Worm (Caenorhabditis elegans) whole organism, young adult: ENCODE data around the gene vab-1.

ENCODE experiments used
- B0336.3 ChIP-seq: fragments of 200-800 bp; sonication (Bioruptor generic); IDR thresholded peaks from 2 replicates; pipeline ENCODE4 v1.3.6; 2022; ENCODE audit warnings: missing genetic modification characterization, missing compliant biosample characterization
- F10E7.11 ChIP-seq: sonication (generic microtip); optimal IDR thresholded peaks from 2 replicates; lab custom pipeline; 2017; ENCODE audit warnings: mild to moderate bottlenecking, missing genetic modification characterization, moderate library complexity, missing compliant biosample characterization
- F33H1.4 ChIP-seq: fragments of 200-800 bp; sonication (Bioruptor generic); IDR thresholded peaks from 2 replicates; pipeline ENCODE4 v1.3.6; 2022; ENCODE audit warnings: missing genetic modification reagents, missing genetic modification characterization, missing compliant biosample characterization
- F49E8.2 ChIP-seq: sonication (generic microtip); optimal IDR thresholded peaks from 3 replicates; lab custom pipeline; 2017; ENCODE audit warnings: missing genetic modification characterization, mild to moderate bottlenecking, missing compliant biosample characterization, antibody characterized with exemption, moderate library complexity; ENCODE audit not compliant: insufficient read depth
- K11D2.4 ChIP-seq: fragments of 200-800 bp; sonication (Bioruptor generic); IDR thresholded peaks from 2 replicates; pipeline ENCODE4 v1.3.6; 2022; ENCODE audit warnings: missing genetic modification reagents, missing genetic modification characterization, missing compliant biosample characterization
- T26A5.8 ChIP-seq: sonication (generic microtip); optimal IDR thresholded peaks from 2 replicates; lab custom pipeline; 2016; ENCODE audit warnings: missing genetic modification characterization, missing compliant biosample characterization
- Y53F4B.3 ChIP-seq: fragments of 200-800 bp; sonication (Bioruptor generic); IDR thresholded peaks from 2 replicates; pipeline ENCODE4 v1.3.6; 2022; ENCODE audit warnings: missing genetic modification reagents, missing genetic modification characterization, missing compliant biosample characterization
- Y53G8AR.9 ChIP-seq: fragments of 200-800 bp; sonication (Bioruptor generic); conservative IDR thresholded peaks from 2 replicates; pipeline ENCODE4 v1.3.6; 2022; ENCODE audit warnings: missing genetic modification reagents, missing genetic modification characterization, missing compliant biosample characterization
- Y56A3A.18 ChIP-seq: fragments of 200-800 bp; sonication (Bioruptor generic); IDR thresholded peaks from 2 replicates; pipeline ENCODE4 v1.3.6; 2022; ENCODE audit warnings: missing genetic modification reagents, missing genetic modification characterization, missing compliant biosample characterization
- akir-1 ChIP-seq: fragments of 200-800 bp; sonication (Bioruptor generic); optimal IDR thresholded peaks from 2 replicates; lab custom pipeline; 2018; ENCODE audit warnings: mild to moderate bottlenecking, missing genetic modification characterization, moderate library complexity, missing compliant biosample characterization
- ama-1 ChIP-seq, 3 experiments: fragments of 150-350 bp in 1 of 3; sonication (generic microtip) in 2 of 3; optimal IDR thresholded peaks; 2 replicates each; lab custom pipeline; 2014 to 2018; ENCODE audit warnings: missing biosample characterization in 2 of 3, missing genetic modification characterization in 2 of 3, missing genetic modification reagents in 2 of 3
- aptf-2 ChIP-seq: fragments of 200-800 bp; sonication (Bioruptor generic); conservative IDR thresholded peaks from 2 replicates; pipeline ENCODE4 v1.3.6; 2022; ENCODE audit warnings: missing genetic modification reagents, missing genetic modification characterization, missing compliant biosample characterization
- bed-2 ChIP-seq: fragments of 200-800 bp; sonication (Bioruptor generic); IDR thresholded peaks from 2 replicates; pipeline ENCODE4 v1.3.6; 2022; ENCODE audit warnings: missing genetic modification reagents, missing genetic modification characterization, missing compliant biosample characterization
- ccch-3 ChIP-seq: fragments of 200-800 bp; sonication (Bioruptor generic); optimal IDR thresholded peaks from 2 replicates; lab custom pipeline; 2018; ENCODE audit warnings: mild to moderate bottlenecking, missing genetic modification characterization, missing compliant biosample characterization
- cebp-1 ChIP-seq, 2 experiments: fragments of 200-800 bp in 1 of 2; sonication (Bioruptor generic) in 1 of 2; sonication (generic microtip) in 1 of 2; IDR thresholded peaks in 1 of 2; optimal IDR thresholded peaks in 1 of 2; 2 replicates each; pipeline versions ENCODE4 v1.3.6 to Lab custom; 2017 to 2022; ENCODE audit warnings: missing compliant biosample characterization in 2 of 2, missing genetic modification characterization in 2 of 2, mild to moderate bottlenecking in 1 of 2, missing genetic modification reagents in 1 of 2, moderate library complexity in 1 of 2
- cebp-2 ChIP-seq: fragments of 200-800 bp; sonication (Bioruptor generic); IDR thresholded peaks from 2 replicates; pipeline ENCODE4 v1.3.6; 2022; ENCODE audit warnings: missing genetic modification characterization, missing compliant biosample characterization
- ceh-27 ChIP-seq: fragments of 200-800 bp; sonication (Bioruptor generic); optimal IDR thresholded peaks from 2 replicates; lab custom pipeline; 2018; ENCODE audit warnings: mild to moderate bottlenecking, missing genetic modification characterization, moderate library complexity, missing compliant biosample characterization
- ceh-79 ChIP-seq: sonication (generic microtip); optimal IDR thresholded peaks from 2 replicates; lab custom pipeline; 2017; ENCODE audit warnings: mild to moderate bottlenecking, missing genetic modification characterization, missing compliant biosample characterization
- dpl-1 ChIP-seq: fragments of 150-350 bp; optimal IDR thresholded peaks from 2 replicates; lab custom pipeline; 2014; ENCODE audit warnings: missing biosample characterization, missing genetic modification reagents, missing genetic modification characterization
- egrh-3 ChIP-seq: fragments of 200-800 bp; sonication (Bioruptor generic); IDR thresholded peaks from 2 replicates; pipeline ENCODE4 v1.3.6; 2022; ENCODE audit warnings: missing genetic modification reagents, missing genetic modification characterization, missing compliant biosample characterization
- ets-4 ChIP-seq: fragments of 200-800 bp; sonication (Bioruptor generic); optimal IDR thresholded peaks from 2 replicates; lab custom pipeline; 2018; ENCODE audit warnings: mild to moderate bottlenecking, missing genetic modification characterization, missing compliant biosample characterization
- gei-17 ChIP-seq: fragments of 200-800 bp; sonication (Bioruptor generic); optimal IDR thresholded peaks from 2 replicates; lab custom pipeline; 2018; ENCODE audit warnings: mild to moderate bottlenecking, missing genetic modification characterization, missing compliant biosample characterization
- hlh-26 ChIP-seq: fragments of 200-800 bp; sonication (Bioruptor generic); conservative IDR thresholded peaks from 2 replicates; pipeline ENCODE4 v1.3.6; 2022; ENCODE audit warnings: missing genetic modification reagents, missing genetic modification characterization, missing compliant biosample characterization
- hmg-1.2 ChIP-seq: fragments of 200-800 bp; sonication (Bioruptor generic); IDR thresholded peaks from 2 replicates; pipeline ENCODE4 v1.3.6; 2022; ENCODE audit warnings: missing genetic modification reagents, missing genetic modification characterization, missing compliant biosample characterization
- hsf-1 ChIP-seq: fragments of 200-800 bp; sonication (Bioruptor generic); IDR thresholded peaks from 2 replicates; pipeline ENCODE4 v1.3.6; 2022; ENCODE audit warnings: missing genetic modification reagents, missing genetic modification characterization, missing compliant biosample characterization
- lin-40 ChIP-seq: sonication (generic microtip); optimal IDR thresholded peaks from 2 replicates; lab custom pipeline; 2016; ENCODE audit warnings: missing genetic modification characterization, mild to moderate bottlenecking, missing compliant biosample characterization, missing genotype, missing genetic modification reagents
- lsy-27 ChIP-seq: sonication (generic microtip); optimal IDR thresholded peaks from 2 replicates; lab custom pipeline; 2017; ENCODE audit warnings: missing genetic modification characterization, mild to moderate bottlenecking, missing compliant biosample characterization, antibody characterized with exemption, missing genotype, borderline replicate concordance; ENCODE audit not compliant: insufficient read depth
- madf-3 ChIP-seq: fragments of 200-800 bp; sonication (Bioruptor generic); IDR thresholded peaks from 2 replicates; pipeline ENCODE4 v1.3.6; 2022; ENCODE audit warnings: missing genetic modification reagents, missing genetic modification characterization, missing compliant biosample characterization
- madf-8 ChIP-seq: fragments of 200-800 bp; sonication (Bioruptor generic); conservative IDR thresholded peaks from 2 replicates; pipeline ENCODE4 v1.3.6; 2022; ENCODE audit warnings: missing genetic modification reagents, missing genetic modification characterization, missing compliant biosample characterization
- nfyb-1 ChIP-seq: fragments of 200-800 bp; sonication (Bioruptor generic); IDR thresholded peaks from 2 replicates; pipeline ENCODE4 v1.3.6; 2022; ENCODE audit warnings: missing genetic modification reagents, missing genetic modification characterization, missing compliant biosample characterization
- nhr-120 ChIP-seq: fragments of 200-800 bp; sonication (Bioruptor generic); IDR thresholded peaks from 2 replicates; pipeline ENCODE4 v1.3.6; 2022; ENCODE audit warnings: missing genetic modification characterization, missing compliant biosample characterization
- nhr-80 ChIP-seq: sonication (generic microtip); optimal IDR thresholded peaks from 2 replicates; lab custom pipeline; 2016; ENCODE audit warnings: missing genetic modification characterization, missing compliant biosample characterization
- pbrm-1 ChIP-seq: fragments of 200-800 bp; sonication (Bioruptor generic); IDR thresholded peaks from 2 replicates; pipeline ENCODE4 v1.3.6; 2022; ENCODE audit warnings: missing genetic modification reagents, missing genetic modification characterization, missing compliant biosample characterization
- rcor-1 ChIP-seq: fragments of 200-800 bp; sonication (Bioruptor generic); IDR thresholded peaks from 2 replicates; pipeline ENCODE4 v1.3.6; 2022; ENCODE audit warnings: missing genetic modification reagents, missing genetic modification characterization, missing compliant biosample characterization
- snpc-1.1 ChIP-seq: sonication (generic microtip); optimal IDR thresholded peaks from 2 replicates; lab custom pipeline; 2017; ENCODE audit warnings: missing genetic modification characterization, mild to moderate bottlenecking, missing compliant biosample characterization, antibody characterized with exemption, moderate library complexity, missing genotype, missing genetic modification reagents; ENCODE audit not compliant: insufficient read depth
- zfh-2 ChIP-seq: fragments of 200-800 bp; sonication (Bioruptor generic); conservative IDR thresholded peaks from 2 replicates; pipeline ENCODE4 v1.3.6; 2022; ENCODE audit warnings: missing genetic modification reagents, missing genetic modification characterization, missing compliant biosample characterization
- ztf-26 ChIP-seq: sonication (generic microtip); optimal IDR thresholded peaks from 2 replicates; lab custom pipeline; 2017; ENCODE audit warnings: missing genetic modification characterization, missing compliant biosample characterization

The vab-1 gene

ce11 chrII:4598815-4599214 is 27.0 kb downstream of the vab-1 start:
- no peak for TF ChIP-seq F10E7.11 (tag; lab: Kevin White, UChicago)
- TF ChIP-seq cebp-1 (GFP tag; IDR thresholded peaks at IDR 0.05; lab: Robert Waterston, UW) = no peak
- TF ChIP-seq cebp-1 (tag; optimal IDR thresholded peaks at IDR 0.05; lab: Kevin White, UChicago) = peak; percentile 34
- TF ChIP-seq ets-4 = peak; percentile 69
- TF ChIP-seq nhr-80 (tag; lab: Kevin White, UChicago) = peak; percentile 86
- no peak for TF ChIP-seq Y53F4B.3 (GFP tag; lab: Robert Waterston, UW)

- TF ChIP-seq hsf-1 = no peak
- TF ChIP-seq, all 124 proteins: peak for 0
Observed at ce11 chrII:4599838-4600237, 28.0 kb downstream of the vab-1 start.

ce11 chrII:4600276-4600675 is 28.5 kb downstream of the vab-1 start:
- TF ChIP-seq egrh-3 (GFP tag; lab: Robert Waterston, UW) = no peak
- peak; percentile 14 for TF ChIP-seq lin-40
- TF ChIP-seq zfh-2 (GFP tag; lab: Robert Waterston, UW) = no peak
- peak; percentile 31 for TF ChIP-seq ztf-26 (tag; lab: Kevin White, UChicago)
- no peak for TF ChIP-seq dpl-1 (GFP tag; lab: Kevin White, UChicago)
- no peak for TF ChIP-seq aptf-2 (GFP tag; lab: Robert Waterston, UW)
- no peak for TF ChIP-seq Y53G8AR.9 (GFP tag; lab: Robert Waterston, UW)

ce11 chrII:4600818-4601217 is 29.0 kb downstream of the vab-1 start:
- no peak for TF ChIP-seq akir-1
- TF ChIP-seq snpc-1.1 (tag; lab: Kevin White, UChicago) = no peak
- no peak for TF ChIP-seq hmg-1.2 (GFP tag; lab: Robert Waterston, UW)
- no peak for TF ChIP-seq F33H1.4 (GFP tag; lab: Robert Waterston, UW)
- TF ChIP-seq nfyb-1 (GFP tag; lab: Robert Waterston, UW) = peak; percentile 70; the same call in 1 of the 2 replicates

ce11 chrII:4601256-4601655 is 29.5 kb downstream of the vab-1 start, which contains the start of gene ipla-1:
TSS of gene ipla-1 (minus strand) at chrII:4601356.
- TF ChIP-seq nhr-120 (no peak), pbrm-1 (0 out of 2 replicates have a peak, but pooled peaks have one; percentile 24)

ce11 chrII:4602533-4602932 is 30.7 kb downstream of the vab-1 start, which contains the start of gene coa-3:
TSS of gene coa-3 (minus strand) at chrII:4602633.
- TF ChIP-seq T26A5.8 (tag; lab: Kevin White, UChicago) (no peak), madf-3 (GFP tag; lab: Robert Waterston, UW) (no peak), ama-1 (optimal IDR thresholded peaks at IDR 0.05; lab: Kevin White, UChicago) (no peak), ama-1 (GFP tag; optimal IDR thresholded peaks at IDR 0.05; lab: Kevin White, UChicago) (no peak), madf-8 (GFP tag; lab: Robert Waterston, UW) (no peak), Y56A3A.18 (GFP tag; lab: Robert Waterston, UW) (no peak)

ce11 chrII:4603035-4603434 is 31.2 kb downstream of the vab-1 start, which contains the start of gene F35D11.4:
TSS of gene F35D11.4 (plus strand) at chrII:4603427.
- TF ChIP-seq lsy-27 (tag; lab: Kevin White, UChicago) (no peak), ccch-3 (GFP tag; lab: Kevin White, UChicago) (no peak), ceh-27 (GFP tag; lab: Kevin White, UChicago) (peak; percentile 85), bed-2 (GFP tag; lab: Robert Waterston, UW) (peak; percentile 88), ceh-79 (no peak), F49E8.2 (no peak), rcor-1 (GFP tag; lab: Robert Waterston, UW) (peak; percentile 40; the same call in 1 of the 2 replicates), cebp-2 (GFP tag; lab: Robert Waterston, UW) (no peak), hlh-26 (GFP tag; lab: Robert Waterston, UW) (no peak), Y53G8AR.9 (GFP tag; lab: Robert Waterston, UW) (0 out of 2 replicates have a peak, but pooled peaks have one; percentile 22), gei-17 (GFP tag; lab: Kevin White, UChicago) (no peak), hsf-1 (no peak), cebp-1 (GFP tag; IDR thresholded peaks at IDR 0.05; lab: Robert Waterston, UW) (no peak), cebp-1 (tag; optimal IDR thresholded peaks at IDR 0.05; lab: Kevin White, UChicago) (peak; percentile 50), K11D2.4 (GFP tag; lab: Robert Waterston, UW) (peak; percentile 59; the same call in 1 of the 2 replicates), B0336.3 (peak; percentile 47; the same call in 1 of the 2 replicates)
